Fruit fly (Drosophila melanogaster) whole organism, embryonic: Measurements from ENCODE around the gene P58IPK.

Experiments
- B-H2 ChIP-seq: fragments of 200-800 bp; sonication (Bioruptor generic); optimal IDR thresholded peaks from 2 replicates; lab custom pipeline; 2018; ENCODE audit warnings: missing biosample characterization, mild to moderate bottlenecking, missing genetic modification characterization
- BtbVII ChIP-seq: fragments of 200-800 bp; sonication (Bioruptor generic); optimal IDR thresholded peaks from 3 replicates; lab custom pipeline; 2017; ENCODE audit warnings: missing biosample characterization, mild to moderate bottlenecking, missing genetic modification characterization
- CG10274 ChIP-seq: fragments of 200-800 bp; sonication (Bioruptor generic); optimal IDR thresholded peaks from 3 replicates; lab custom pipeline; 2017; ENCODE audit warnings: missing biosample characterization, mild to moderate bottlenecking, missing genetic modification characterization
- CG10321 ChIP-seq: fragments of 200-800 bp; sonication (Bioruptor generic); IDR thresholded peaks from 2 replicates; pipeline ENCODE4 v1.3.6; 2022; ENCODE audit warnings: missing biosample characterization, missing genetic modification characterization
- CG11456 ChIP-seq: fragments of 200-800 bp; sonication (Bioruptor generic); IDR thresholded peaks from 3 replicates; pipeline ENCODE4 v1.3.6; 2022; ENCODE audit warnings: missing biosample characterization, missing genetic modification characterization
- CG13624 ChIP-seq: fragments of 200-800 bp; sonication (Bioruptor generic); optimal IDR thresholded peaks from 2 replicates; lab custom pipeline; 2016; ENCODE audit warnings: missing biosample characterization, missing genetic modification characterization
- CG14050 ChIP-seq: fragments of 200-800 bp; sonication (Bioruptor generic); IDR thresholded peaks from 3 replicates; pipeline ENCODE4 v1.3.6; 2022; ENCODE audit warnings: missing biosample characterization, missing genetic modification characterization
- CG1529 ChIP-seq: fragments of 200-800 bp; sonication (Bioruptor generic); optimal IDR thresholded peaks from 3 replicates; lab custom pipeline; 2018; ENCODE audit warnings: missing biosample characterization, missing genetic modification characterization
- CG1603 ChIP-seq: fragments of 200-800 bp; sonication (Bioruptor generic); optimal IDR thresholded peaks from 2 replicates; lab custom pipeline; 2019; ENCODE audit warnings: missing biosample characterization, mild to moderate bottlenecking, missing genetic modification characterization, moderate library complexity
- CG16815 ChIP-seq: fragments of 200-800 bp; sonication (Bioruptor generic); optimal IDR thresholded peaks from 3 replicates; lab custom pipeline; 2017; ENCODE audit warnings: missing biosample characterization, mild to moderate bottlenecking, missing genetic modification characterization
- CG31224 ChIP-seq: fragments of 200-800 bp; sonication (Bioruptor generic); IDR thresholded peaks from 2 replicates; pipeline ENCODE4 v1.3.6; 2022; ENCODE audit warnings: missing biosample characterization, missing genetic modification characterization
- CG34422 ChIP-seq: fragments of 200-800 bp; sonication (Bioruptor generic); IDR thresholded peaks from 3 replicates; pipeline ENCODE4 v1.3.6; 2022; ENCODE audit warnings: missing biosample characterization, missing genetic modification characterization
- CG3838 ChIP-seq: fragments of 200-800 bp; sonication (Bioruptor generic); optimal IDR thresholded peaks from 3 replicates; lab custom pipeline; 2016; ENCODE audit warnings: missing biosample characterization, missing genetic modification characterization
- CG4282 ChIP-seq: fragments of 200-800 bp; sonication (Bioruptor generic); optimal IDR thresholded peaks from 2 replicates; lab custom pipeline; 2016; ENCODE audit warnings: missing biosample characterization, missing genetic modification characterization
- CG4404 ChIP-seq: fragments of 200-800 bp; sonication (Bioruptor generic); IDR thresholded peaks from 2 replicates; pipeline ENCODE4 v1.3.6; 2022; ENCODE audit warnings: missing biosample characterization, missing genetic modification characterization
- CG6254 ChIP-seq: fragments of 200-800 bp; sonication (Bioruptor generic); optimal IDR thresholded peaks from 3 replicates; lab custom pipeline; 2017; ENCODE audit warnings: mild to moderate bottlenecking, missing biosample characterization, missing genetic modification reagents, missing genetic modification characterization
- CG6813 ChIP-seq: fragments of 200-800 bp; sonication (Bioruptor generic); optimal IDR thresholded peaks from 2 replicates; lab custom pipeline; 2017; ENCODE audit warnings: missing biosample characterization, missing genetic modification characterization, mild to moderate bottlenecking, moderate library complexity, missing genetic modification reagents
- CG7357 ChIP-seq: fragments of 200-800 bp; sonication (Bioruptor generic); IDR thresholded peaks from 3 replicates; pipeline ENCODE4 v1.3.6; 2022; ENCODE audit warnings: missing biosample characterization, missing genetic modification characterization
- CG7987 ChIP-seq: fragments of 200-800 bp; sonication (Bioruptor generic); optimal IDR thresholded peaks from 2 replicates; lab custom pipeline; 2018; ENCODE audit warnings: missing biosample characterization, mild to moderate bottlenecking, missing genetic modification characterization, moderate library complexity
- CTCF ChIP-seq: fragments of 200-800 bp; sonication (Bioruptor generic); optimal IDR thresholded peaks from 2 replicates; lab custom pipeline; 2017; ENCODE audit warnings: missing biosample characterization, mild to moderate bottlenecking, missing genetic modification characterization, moderate library complexity
- Dfd ChIP-seq, 2 experiments: fragments of >200 bp; optimal IDR thresholded peaks; 2 replicates each; lab custom pipeline; 2017; ENCODE audit warnings: missing biosample characterization in 2 of 2, missing genetic modification characterization in 2 of 2
- Hmr ChIP-seq: fragments of 200-800 bp; sonication (Bioruptor generic); optimal IDR thresholded peaks from 3 replicates; lab custom pipeline; 2017; ENCODE audit warnings: mild to moderate bottlenecking, missing biosample characterization, missing genetic modification reagents, missing genetic modification characterization
- Hr39 ChIP-seq: fragments of >200 bp; optimal IDR thresholded peaks from 2 replicates; lab custom pipeline; 2017
- Hr51 ChIP-seq, 2 experiments: fragments of 200-800 bp; sonication (Bioruptor generic); optimal IDR thresholded peaks; 2 replicates in 1 of 2; 3 replicates in 1 of 2; lab custom pipeline; 2016 to 2018; ENCODE audit warnings: missing biosample characterization in 2 of 2, missing genetic modification characterization in 2 of 2, mild to moderate bottlenecking in 1 of 2, moderate library complexity in 1 of 2
- MESR4 ChIP-seq: fragments of 200-800 bp; sonication (Bioruptor generic); optimal IDR thresholded peaks from 2 replicates; lab custom pipeline; 2018; ENCODE audit warnings: missing biosample characterization, mild to moderate bottlenecking, missing genetic modification characterization, moderate library complexity
- Med ChIP-seq: fragments of 200-800 bp; sonication (Bioruptor generic); peaks from one replicate; lab custom pipeline; 2016; ENCODE audit warnings: missing biosample characterization, missing genetic modification characterization, mild to moderate bottlenecking, inconsistent platforms, moderate library complexity
- YL-1 ChIP-seq: fragments of 200-800 bp; sonication (Bioruptor generic); optimal IDR thresholded peaks from 3 replicates; lab custom pipeline; 2017; ENCODE audit warnings: missing biosample characterization, mild to moderate bottlenecking, missing genetic modification characterization
- ab ChIP-seq: fragments of 200-800 bp; sonication (Bioruptor generic); optimal IDR thresholded peaks from 2 replicates; lab custom pipeline; 2016; ENCODE audit warnings: missing biosample characterization, missing genetic modification characterization
- abd-A ChIP-seq: fragments of 200-800 bp; sonication (Bioruptor generic); optimal IDR thresholded peaks from 3 replicates; lab custom pipeline; 2019; ENCODE audit warnings: missing biosample characterization, mild to moderate bottlenecking, missing genetic modification characterization, moderate library complexity
- ap ChIP-seq: fragments of 200-800 bp; sonication (Bioruptor generic); IDR thresholded peaks from 2 replicates; pipeline ENCODE4 v1.3.6; 2022; ENCODE audit warnings: missing biosample characterization, missing genetic modification characterization
- ara ChIP-seq: fragments of 200-800 bp; sonication (Bioruptor generic); IDR thresholded peaks from 2 replicates; pipeline ENCODE4 v1.3.6; 2022; ENCODE audit warnings: missing biosample characterization, missing genetic modification characterization
- bbx ChIP-seq: fragments of 200-800 bp; sonication (Bioruptor generic); IDR thresholded peaks from 2 replicates; pipeline ENCODE4 v1.3.6; 2022; ENCODE audit warnings: missing biosample characterization, missing genetic modification characterization; ENCODE audit not compliant: partially characterized antibody
- bcd ChIP-seq: fragments of 200-800 bp; sonication (Bioruptor generic); optimal IDR thresholded peaks from 2 replicates; lab custom pipeline; 2017; ENCODE audit warnings: missing biosample characterization, mild to moderate bottlenecking, missing genetic modification characterization
- cad ChIP-seq: fragments of >200 bp; optimal IDR thresholded peaks from 2 replicates; lab custom pipeline; 2017; ENCODE audit warnings: missing biosample characterization, missing genetic modification characterization
- cas ChIP-seq: fragments of 200-800 bp; sonication (Bioruptor generic); IDR thresholded peaks from 2 replicates; pipeline ENCODE4 v1.3.6; 2022; ENCODE audit warnings: missing biosample characterization, missing genetic modification characterization
- cg ChIP-seq: fragments of 200-800 bp; sonication (Bioruptor generic); optimal IDR thresholded peaks from 3 replicates; lab custom pipeline; 2019; ENCODE audit warnings: missing biosample characterization, mild to moderate bottlenecking, missing genetic modification characterization, moderate library complexity
- dati ChIP-seq: fragments of 200-800 bp; sonication (Bioruptor generic); IDR thresholded peaks from 2 replicates; pipeline ENCODE4 v1.3.6; 2022; ENCODE audit warnings: missing biosample characterization, missing genetic modification characterization
- fd64A ChIP-seq: fragments of 200-800 bp; sonication (Bioruptor generic); optimal IDR thresholded peaks from 3 replicates; lab custom pipeline; 2018; ENCODE audit warnings: missing biosample characterization, mild to moderate bottlenecking, missing genetic modification characterization
- gsb ChIP-seq: fragments of 200-800 bp; sonication (Bioruptor generic); IDR thresholded peaks from 2 replicates; pipeline ENCODE4 v1.3.6; 2022; ENCODE audit warnings: missing biosample characterization, missing genetic modification characterization
- ind ChIP-seq: fragments of 200-800 bp; sonication (Bioruptor generic); optimal IDR thresholded peaks from 3 replicates; lab custom pipeline; 2016; ENCODE audit warnings: missing biosample characterization, missing genetic modification characterization
- lab ChIP-seq: fragments of 200-800 bp; sonication (Bioruptor generic); optimal IDR thresholded peaks from 3 replicates; lab custom pipeline; 2017; ENCODE audit warnings: missing biosample characterization, missing genetic modification characterization, mild to moderate bottlenecking, moderate library complexity, missing genetic modification reagents
- luna ChIP-seq: fragments of 200-800 bp; sonication (Bioruptor generic); optimal IDR thresholded peaks from 2 replicates; lab custom pipeline; 2016; ENCODE audit warnings: missing biosample characterization, missing genetic modification characterization
- nom ChIP-seq: fragments of 200-800 bp; sonication (Bioruptor generic); optimal IDR thresholded peaks from 2 replicates; lab custom pipeline; 2017; ENCODE audit warnings: missing biosample characterization, missing genetic modification characterization, mild to moderate bottlenecking, moderate library complexity, missing genetic modification reagents
- org-1 ChIP-seq: fragments of 200-800 bp; sonication (Bioruptor generic); optimal IDR thresholded peaks from 2 replicates; lab custom pipeline; 2017; ENCODE audit warnings: missing biosample characterization, missing genetic modification characterization
- pb ChIP-seq: fragments of 200-800 bp; sonication (Bioruptor generic); optimal IDR thresholded peaks from 3 replicates; lab custom pipeline; 2016; ENCODE audit warnings: missing biosample characterization, missing genetic modification characterization
- phol ChIP-seq: fragments of 200-800 bp; sonication (Bioruptor generic); optimal IDR thresholded peaks from 3 replicates; lab custom pipeline; 2018; ENCODE audit warnings: missing biosample characterization, mild to moderate bottlenecking, missing genetic modification characterization, moderate library complexity
- salm ChIP-seq: fragments of 200-800 bp; sonication (Bioruptor generic); optimal IDR thresholded peaks from 2 replicates; lab custom pipeline; 2018; ENCODE audit warnings: missing biosample characterization, mild to moderate bottlenecking, missing genetic modification characterization
- schlank ChIP-seq: fragments of 200-800 bp; sonication (Bioruptor generic); optimal IDR thresholded peaks from 2 replicates; lab custom pipeline; 2018; ENCODE audit warnings: missing biosample characterization, mild to moderate bottlenecking, missing genetic modification characterization
- sens ChIP-seq: fragments of 200-800 bp; sonication (Bioruptor generic); peaks from one replicate; lab custom pipeline; 2016; ENCODE audit warnings: missing biosample characterization, missing genetic modification characterization
- ssp ChIP-seq: fragments of 200-800 bp; sonication (Bioruptor generic); IDR thresholded peaks from 2 replicates; pipeline ENCODE4 v1.3.6; 2022; ENCODE audit warnings: missing biosample characterization, missing genetic modification characterization
- stc ChIP-seq: fragments of 200-800 bp; sonication (Bioruptor generic); IDR thresholded peaks from 2 replicates; pipeline ENCODE4 v1.3.6; 2022; ENCODE audit warnings: missing biosample characterization, missing genetic modification characterization
- sug ChIP-seq: fragments of 200-800 bp; optimal IDR thresholded peaks from 2 replicates; lab custom pipeline; 2019; ENCODE audit warnings: missing biosample characterization, mild to moderate bottlenecking, missing genetic modification characterization, moderate library complexity
- wek ChIP-seq: fragments of 200-800 bp; sonication (Bioruptor generic); optimal IDR thresholded peaks from 3 replicates; lab custom pipeline; 2018; ENCODE audit warnings: missing biosample characterization, mild to moderate bottlenecking, missing genetic modification characterization, moderate library complexity

Gene P58IPK

dm6 chr3R:9631564-9631963 is 44.8 kb downstream of the P58IPK start, which contains the start of gene SpdS (continued):
- TF ChIP-seq B-H2 (GFP tag; lab: Kevin White, UChicago) (no peak), cad (no peak), CG4282 (GFP tag; lab: Kevin White, UChicago) (no peak), ara (GFP tag; lab: Robert Waterston, UW) (no peak), Dfd (GFP tag; optimal IDR thresholded peaks at IDR 0.05; lab: Kevin White, UChicago) (no peak), gsb (GFP tag; lab: Robert Waterston, UW) (no peak), Med (GFP tag; lab: Kevin White, UChicago) (peak; percentile 78), ssp (GFP tag; lab: Robert Waterston, UW) (no peak), wek (GFP tag; lab: Kevin White, UChicago) (peak; percentile 23), CG11456 (GFP tag; lab: Robert Waterston, UW) (no peak), ind (GFP tag; lab: Kevin White, UChicago) (no peak), CG7987 (GFP tag; lab: Kevin White, UChicago) (no peak), CG10274 (GFP tag; lab: Kevin White, UChicago) (no peak), abd-A (tag; lab: Kevin White, UChicago) (no peak), CG7357 (GFP tag; lab: Robert Waterston, UW) (no peak), CG13624 (GFP tag; lab: Kevin White, UChicago) (no peak), YL-1 (no peak), nom (GFP tag; lab: Kevin White, UChicago) (no peak), CG1529 (GFP tag; lab: Kevin White, UChicago) (no peak), cas (GFP tag; lab: Robert Waterston, UW) (no peak), bbx (GFP tag; lab: Robert Waterston, UW) (no peak), CG6813 (GFP tag; lab: Kevin White, UChicago) (no peak), CG31224 (GFP tag; lab: Robert Waterston, UW) (no peak), CG14050 (GFP tag; lab: Robert Waterston, UW) (no peak), Hmr (GFP tag; lab: Kevin White, UChicago) (no peak), CG16815 (GFP tag; lab: Kevin White, UChicago) (no peak), Hr51 (GFP tag; optimal IDR thresholded peaks at IDR 0.05; lab: Kevin White, UChicago) (no peak), lab (GFP tag; lab: Kevin White, UChicago) (no peak), stc (GFP tag; lab: Robert Waterston, UW) (no peak), CG4404 (GFP tag; lab: Robert Waterston, UW) (no peak), sens (GFP tag; lab: Kevin White, UChicago) (peak; percentile 62), schlank (tag; lab: Kevin White, UChicago) (no peak), CTCF (GFP tag; lab: Kevin White, UChicago) (no peak), CG1603 (tag; lab: Kevin White, UChicago) (no peak), dati (GFP tag; lab: Robert Waterston, UW) (no peak), CG34422 (peak; percentile 72; the same call in 1 of the 3 replicates), org-1 (GFP tag; lab: Kevin White, UChicago) (no peak), CG3838 (GFP tag; lab: Kevin White, UChicago) (no peak), ap (GFP tag; lab: Robert Waterston, UW) (no peak), Hr39 (lab: Kevin White, UChicago) (no peak), MESR4 (GFP tag; lab: Kevin White, UChicago) (peak; percentile 26), CG10321 (no peak), salm (tag; lab: Kevin White, UChicago) (no peak), ab (GFP tag; lab: Kevin White, UChicago) (no peak), cg (GFP tag; lab: Kevin White, UChicago) (no peak), luna (GFP tag; lab: Kevin White, UChicago) (no peak), CG6254 (GFP tag; lab: Kevin White, UChicago) (no peak), fd64A (GFP tag; lab: Kevin White, UChicago) (no peak), phol (tag; lab: Kevin White, UChicago) (no peak), sug (tag; lab: Kevin White, UChicago) (peak; percentile 10), BtbVII (GFP tag; lab: Kevin White, UChicago) (no peak), bcd (GFP tag; lab: Kevin White, UChicago) (no peak), pb (no peak)
